Worm (Caenorhabditis elegans): ENCODE results near the gene Y17G9B.5.

DNA sequence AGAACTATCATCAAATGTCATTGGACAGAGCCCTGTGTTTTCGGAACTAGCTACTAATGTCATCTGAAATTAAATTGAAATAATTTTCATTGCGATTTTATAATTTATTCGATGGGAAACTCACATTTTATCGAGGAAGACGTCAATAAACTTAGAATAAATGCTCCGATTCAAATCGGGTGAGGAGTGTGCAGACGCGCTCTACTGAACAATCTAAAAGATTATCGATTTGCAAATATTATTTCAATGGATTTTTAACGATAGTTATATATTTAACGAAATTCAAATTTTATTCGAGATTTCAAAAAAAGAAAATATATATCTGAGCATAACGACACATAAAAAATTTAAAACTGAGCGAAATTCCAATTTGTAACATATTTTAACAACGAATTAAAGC is 49.1 kb downstream of the Y17G9B.5 start, which contains the start of gene eor-1:
- TF ChIP-seq nhr-76 (tag; optimal IDR thresholded peaks at IDR 0.05) (no peak), unc-62 (GFP tag; optimal IDR thresholded peaks at IDR 0.05) (no peak), pqm-1 (tag; optimal IDR thresholded peaks at IDR 0.05) (no peak), zag-1 (tag; optimal IDR thresholded peaks at IDR 0.05) (no peak), unc-39 (tag; optimal IDR thresholded peaks at IDR 0.05) (no peak), egl-5 (tag; optimal IDR thresholded peaks at IDR 0.05) (no peak)
